Worm (Caenorhabditis elegans): ENCODE results near the gene cogc-8.

DNA sequence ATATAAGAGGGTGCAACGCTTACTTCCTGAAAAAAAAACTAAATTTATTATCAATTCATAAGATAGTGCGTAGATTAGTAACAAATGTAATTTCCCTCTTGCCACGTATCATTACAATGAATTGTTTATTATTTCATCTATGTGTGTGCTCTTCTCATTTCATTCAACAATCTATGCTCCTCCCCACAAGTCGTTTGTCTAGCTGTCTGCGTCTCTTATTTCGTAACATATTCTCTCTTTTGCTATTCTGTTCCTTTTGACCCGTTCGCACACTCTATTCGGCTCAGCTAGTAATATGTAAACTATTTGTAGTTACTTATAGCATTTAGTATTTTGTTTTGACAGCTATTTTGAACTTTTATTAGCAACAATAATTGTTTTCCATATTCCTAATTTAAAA, 41.8 kb downstream of the cogc-8 start:
- no peak for TF ChIP-seq flt-1 (GFP tag; IDR thresholded peaks at IDR 0.05)
- TF ChIP-seq cog-1 (tag; optimal IDR thresholded peaks at IDR 0.05) = no peak
- no peak for TF ChIP-seq T22C8.4 (GFP tag; IDR thresholded peaks at IDR 0.05)
- no peak for TF ChIP-seq ref-1 (GFP tag; conservative IDR thresholded peaks at IDR 0.05)
- no peak for TF ChIP-seq klf-2 (GFP tag; conservative IDR thresholded peaks at IDR 0.05)
- no peak for TF ChIP-seq ztf-23 (GFP tag; IDR thresholded peaks at IDR 0.05)

Measured in whole organism, midembryonic.